Fruit fly (Drosophila melanogaster) whole organism, embryonic: ENCODE data around the gene St2.

Source experiments
- ATbp ChIP-seq: fragments of 200-800 bp; sonication (Bioruptor generic); optimal IDR thresholded peaks from 2 replicates; lab custom pipeline; 2017; ENCODE audit warnings: missing biosample characterization, mild to moderate bottlenecking, missing genetic modification characterization, missing genetic modification reagents
- Abd-B ChIP-seq: fragments of 200-800 bp; sonication (Bioruptor generic); optimal IDR thresholded peaks from 2 replicates; lab custom pipeline; 2018; ENCODE audit warnings: missing biosample characterization, mild to moderate bottlenecking, missing genetic modification characterization, moderate library complexity
- CG10979 ChIP-seq: fragments of 200-800 bp; sonication (Bioruptor generic); optimal IDR thresholded peaks from 2 replicates; lab custom pipeline; 2018; ENCODE audit warnings: missing biosample characterization, mild to moderate bottlenecking, missing genetic modification characterization, moderate library complexity
- CG11085 ChIP-seq: fragments of 200-800 bp; sonication (Bioruptor generic); IDR thresholded peaks from 2 replicates; pipeline ENCODE4 v1.3.6; 2022; ENCODE audit warnings: missing biosample characterization, missing genetic modification characterization
- CG11247 ChIP-seq: fragments of 200-800 bp; sonication (Bioruptor generic); IDR thresholded peaks from 2 replicates; pipeline ENCODE4 v1.3.6; 2022; ENCODE audit warnings: missing biosample characterization, missing genetic modification characterization
- CG11723 ChIP-seq: fragments of 200-800 bp; sonication (Bioruptor generic); optimal IDR thresholded peaks from 2 replicates; lab custom pipeline; 2017; ENCODE audit warnings: missing biosample characterization, mild to moderate bottlenecking, missing genetic modification characterization
- CG13296 ChIP-seq: fragments of 200-800 bp; sonication (Bioruptor generic); optimal IDR thresholded peaks from 3 replicates; lab custom pipeline; 2018; ENCODE audit warnings: missing biosample characterization, mild to moderate bottlenecking, missing genetic modification characterization
- CG13894 ChIP-seq: fragments of 200-800 bp; sonication (Bioruptor generic); optimal IDR thresholded peaks from 3 replicates; lab custom pipeline; 2018; ENCODE audit warnings: missing biosample characterization, mild to moderate bottlenecking, missing genetic modification characterization, moderate library complexity
- CG14667 ChIP-seq: fragments of 200-800 bp; sonication (Bioruptor generic); IDR thresholded peaks from 2 replicates; pipeline ENCODE4 v1.3.6; 2022; ENCODE audit warnings: missing biosample characterization, missing genetic modification characterization
- CG15011 ChIP-seq: fragments of 200-800 bp; sonication (Bioruptor generic); optimal IDR thresholded peaks from 3 replicates; lab custom pipeline; 2018; ENCODE audit warnings: missing biosample characterization, mild to moderate bottlenecking, missing genetic modification characterization
- CG1603 ChIP-seq: fragments of 200-800 bp; sonication (Bioruptor generic); optimal IDR thresholded peaks from 2 replicates; lab custom pipeline; 2019; ENCODE audit warnings: missing biosample characterization, mild to moderate bottlenecking, missing genetic modification characterization, moderate library complexity
- CG17359 ChIP-seq: fragments of 200-800 bp; sonication (Bioruptor generic); optimal IDR thresholded peaks from 3 replicates; lab custom pipeline; 2018; ENCODE audit warnings: missing biosample characterization, mild to moderate bottlenecking, missing genetic modification characterization, moderate library complexity
- CG2875 ChIP-seq: fragments of 200-800 bp; sonication (Bioruptor generic); optimal IDR thresholded peaks from 2 replicates; lab custom pipeline; 2017; ENCODE audit warnings: missing biosample characterization, mild to moderate bottlenecking, missing genetic modification characterization, missing genetic modification reagents
- CG32532 ChIP-seq: fragments of 200-800 bp; sonication (Bioruptor generic); IDR thresholded peaks from 2 replicates; pipeline ENCODE4 v1.3.6; 2022; ENCODE audit warnings: missing biosample characterization, missing genetic modification characterization
- CG6272 ChIP-seq: fragments of 200-800 bp; sonication (Bioruptor generic); IDR thresholded peaks from 2 replicates; pipeline ENCODE4 v1.3.6; 2022; ENCODE audit warnings: missing biosample characterization, missing genetic modification characterization
- CG7786 ChIP-seq: fragments of 200-800 bp; sonication (Bioruptor generic); optimal IDR thresholded peaks from 2 replicates; lab custom pipeline; 2016; ENCODE audit warnings: missing biosample characterization, missing genetic modification characterization
- CG8944 ChIP-seq: fragments of 200-800 bp; sonication (Bioruptor generic); optimal IDR thresholded peaks from 3 replicates; lab custom pipeline; 2016; ENCODE audit warnings: missing biosample characterization, missing genetic modification characterization
- D19B ChIP-seq: fragments of 200-800 bp; sonication (Bioruptor generic); optimal IDR thresholded peaks from 2 replicates; lab custom pipeline; 2017; ENCODE audit warnings: missing biosample characterization, mild to moderate bottlenecking, missing genetic modification characterization
- Dip2 ChIP-seq: fragments of 200-800 bp; sonication (Bioruptor generic); IDR thresholded peaks from 2 replicates; pipeline ENCODE4 v1.3.6; 2022; ENCODE audit warnings: missing biosample characterization, missing genetic modification characterization
- Doc3 ChIP-seq: fragments of 200-800 bp; sonication (Bioruptor generic); IDR thresholded peaks from 3 replicates; pipeline ENCODE4 v1.3.6; 2022; ENCODE audit warnings: missing biosample characterization, missing genetic modification characterization; ENCODE audit not compliant: partially characterized antibody
- Ets65A ChIP-seq: fragments of 200-800 bp; sonication (Bioruptor generic); peaks from one replicate; lab custom pipeline; 2016; ENCODE audit warnings: missing biosample characterization, missing genetic modification characterization
- Fer3 ChIP-seq: fragments of 200-800 bp; sonication (Bioruptor generic); optimal IDR thresholded peaks from 2 replicates; lab custom pipeline; 2018; ENCODE audit warnings: missing biosample characterization, mild to moderate bottlenecking, missing genetic modification characterization, moderate library complexity
- HHEX ChIP-seq: fragments of 200-800 bp; sonication (Bioruptor generic); optimal IDR thresholded peaks from 3 replicates; lab custom pipeline; 2017; ENCODE audit warnings: missing biosample characterization, mild to moderate bottlenecking, missing genetic modification characterization, missing genetic modification reagents
- HLH3B ChIP-seq: fragments of 200-800 bp; sonication (Bioruptor generic); IDR thresholded peaks from 2 replicates; pipeline ENCODE4 v1.3.6; 2022; ENCODE audit warnings: missing biosample characterization, missing genetic modification characterization
- HLH4C ChIP-seq: fragments of 200-800 bp; sonication (Bioruptor generic); IDR thresholded peaks from 3 replicates; pipeline ENCODE4 v1.3.6; 2022; ENCODE audit warnings: missing biosample characterization, missing genetic modification characterization; ENCODE audit not compliant: partially characterized antibody
- Hsf ChIP-seq: fragments of 200-800 bp; sonication (Bioruptor generic); optimal IDR thresholded peaks from 3 replicates; lab custom pipeline; 2016; ENCODE audit warnings: missing biosample characterization, missing genetic modification characterization
- Lpt ChIP-seq: fragments of >200 bp; optimal IDR thresholded peaks from 2 replicates; lab custom pipeline; 2018; ENCODE audit warnings: missing biosample characterization, missing genetic modification characterization
- NC2β ChIP-seq: fragments of 200-800 bp; sonication (Bioruptor generic); optimal IDR thresholded peaks from 2 replicates; lab custom pipeline; 2016; ENCODE audit warnings: missing biosample characterization, missing genetic modification characterization
- Nf-YC ChIP-seq: fragments of 200-800 bp; optimal IDR thresholded peaks from 3 replicates; lab custom pipeline; 2019; ENCODE audit warnings: missing biosample characterization, mild to moderate bottlenecking, missing genetic modification characterization, moderate library complexity
- Rfx ChIP-seq: fragments of 200-800 bp; sonication (Bioruptor generic); IDR thresholded peaks from 2 replicates; pipeline ENCODE4 v1.3.6; 2022; ENCODE audit warnings: missing biosample characterization, missing genetic modification characterization
- Sin3A ChIP-seq: fragments of >200 bp; optimal IDR thresholded peaks from 2 replicates; lab custom pipeline; 2018
- Sry-β ChIP-seq: fragments of 200-800 bp; sonication (Bioruptor generic); optimal IDR thresholded peaks from 2 replicates; lab custom pipeline; 2018; ENCODE audit warnings: missing biosample characterization, mild to moderate bottlenecking, missing genetic modification characterization, moderate library complexity
- TFAM ChIP-seq: fragments of 200-800 bp; sonication (Bioruptor generic); optimal IDR thresholded peaks from 2 replicates; lab custom pipeline; 2017; ENCODE audit warnings: missing biosample characterization, missing genetic modification characterization, inconsistent platforms
- Xbp1 ChIP-seq: fragments of 200-800 bp; sonication (Bioruptor generic); optimal IDR thresholded peaks from 3 replicates; lab custom pipeline; 2016; ENCODE audit warnings: missing biosample characterization, mild to moderate bottlenecking, missing genetic modification characterization
- aop ChIP-seq: fragments of 200-800 bp; sonication (Bioruptor generic); IDR thresholded peaks from 2 replicates; pipeline ENCODE4 v1.3.6; 2022; ENCODE audit warnings: missing biosample characterization, missing genetic modification characterization
- cas ChIP-seq: fragments of 200-800 bp; sonication (Bioruptor generic); IDR thresholded peaks from 2 replicates; pipeline ENCODE4 v1.3.6; 2022; ENCODE audit warnings: missing biosample characterization, missing genetic modification characterization
- chn ChIP-seq: fragments of 200-800 bp; sonication (Bioruptor generic); optimal IDR thresholded peaks from 2 replicates; lab custom pipeline; 2016; ENCODE audit warnings: missing biosample characterization, missing genetic modification characterization
- crol ChIP-seq: fragments of 200-800 bp; sonication (Bioruptor generic); IDR thresholded peaks from 2 replicates; pipeline ENCODE4 v1.3.6; 2022; ENCODE audit warnings: missing biosample characterization, missing genetic modification characterization
- disco-r ChIP-seq: fragments of 200-800 bp; sonication (Bioruptor generic); optimal IDR thresholded peaks from 2 replicates; lab custom pipeline; 2016; ENCODE audit warnings: missing biosample characterization, missing genetic modification characterization
- emc ChIP-seq: fragments of 200-800 bp; sonication (Bioruptor generic); optimal IDR thresholded peaks from 2 replicates; lab custom pipeline; 2016; ENCODE audit warnings: missing biosample characterization, missing genetic modification characterization
- gsb-n ChIP-seq: fragments of 200-800 bp; sonication (Bioruptor generic); optimal IDR thresholded peaks from 3 replicates; lab custom pipeline; 2018; ENCODE audit warnings: missing biosample characterization, mild to moderate bottlenecking, missing genetic modification characterization
- h ChIP-seq: fragments of >200 bp; optimal IDR thresholded peaks from 2 replicates; lab custom pipeline; 2017
- hb ChIP-seq: fragments of 200-800 bp; sonication (Bioruptor generic); IDR thresholded peaks from 3 replicates; pipeline ENCODE4 v1.3.6; 2022; ENCODE audit warnings: missing biosample characterization, missing genetic modification characterization; ENCODE audit not compliant: partially characterized antibody
- insv ChIP-seq, 2 experiments: fragments of 200-800 bp; sonication (Bioruptor generic); optimal IDR thresholded peaks; 3 replicates each; lab custom pipeline; 2016 to 2018; ENCODE audit warnings: missing biosample characterization in 2 of 2, missing genetic modification characterization in 2 of 2
- inv ChIP-seq: fragments of 200-800 bp; sonication (Bioruptor generic); IDR thresholded peaks from 2 replicates; pipeline ENCODE4 v1.3.6; 2022; ENCODE audit warnings: missing biosample characterization, missing genetic modification characterization; ENCODE audit not compliant: partially characterized antibody
- p53 ChIP-seq: fragments of 200-800 bp; sonication (Bioruptor generic); optimal IDR thresholded peaks from 2 replicates; lab custom pipeline; 2016; ENCODE audit warnings: missing biosample characterization, missing genetic modification characterization
- ranshi ChIP-seq: fragments of 200-800 bp; sonication (Bioruptor generic); IDR thresholded peaks from 2 replicates; pipeline ENCODE4 v1.3.6; 2022; ENCODE audit warnings: missing biosample characterization, missing genetic modification characterization
- run ChIP-seq: fragments of 200-800 bp; sonication (Bioruptor generic); optimal IDR thresholded peaks from 3 replicates; lab custom pipeline; 2018; ENCODE audit warnings: missing biosample characterization, mild to moderate bottlenecking, missing genetic modification characterization
- sim ChIP-seq: fragments of 200-800 bp; sonication (Bioruptor generic); IDR thresholded peaks from 2 replicates; pipeline ENCODE4 v1.3.6; 2022; ENCODE audit warnings: missing biosample characterization, missing genetic modification characterization
- slp2 ChIP-seq: fragments of 200-800 bp; sonication (Bioruptor generic); optimal IDR thresholded peaks from 2 replicates; lab custom pipeline; 2016; ENCODE audit warnings: missing biosample characterization, missing genetic modification characterization
- sr ChIP-seq: fragments of 200-800 bp; sonication (Bioruptor generic); IDR thresholded peaks from 3 replicates; pipeline ENCODE4 v1.3.6; 2022; ENCODE audit warnings: missing biosample characterization, missing genetic modification characterization
- twi ChIP-seq: fragments of 200-800 bp; optimal IDR thresholded peaks from 2 replicates; lab custom pipeline; 2019; ENCODE audit warnings: missing biosample characterization, mild to moderate bottlenecking, missing genetic modification characterization, moderate library complexity
- usp ChIP-seq: fragments of >200 bp; optimal IDR thresholded peaks from 2 replicates; lab custom pipeline; 2017; ENCODE audit warnings: missing biosample characterization, missing genetic modification characterization
- zfh1 ChIP-seq: fragments of 200-800 bp; sonication (Bioruptor generic); IDR thresholded peaks from 3 replicates; pipeline ENCODE4 v1.3.6; 2022; ENCODE audit warnings: missing biosample characterization, missing genetic modification characterization

Gene St2

dm6 chr3R:9215551-9215950 is 36.1 kb upstream of the St2 start (continued):
- no peak for TF ChIP-seq Sry-β (GFP tag; lab: Kevin White, UChicago)
- peak; percentile 0 for TF ChIP-seq twi (tag; lab: Kevin White, UChicago)
- no peak for TF ChIP-seq inv (GFP tag; lab: Robert Waterston, UW)
- TF ChIP-seq insv (GFP tag; optimal IDR thresholded peaks at IDR 0.05; lab: Kevin White, UChicago), result no peak
- peak; percentile 18 for TF ChIP-seq CG1603 (tag; lab: Kevin White, UChicago)
- no peak for TF ChIP-seq Dip2 (GFP tag; lab: Robert Waterston, UW)
- no peak for TF ChIP-seq p53 (GFP tag; lab: Kevin White, UChicago)
- TF ChIP-seq ranshi (GFP tag; lab: Robert Waterston, UW), result no peak
- TF ChIP-seq Fer3 (tag; lab: Kevin White, UChicago), result no peak
- no peak for TF ChIP-seq Doc3 (GFP tag; lab: Robert Waterston, UW)
- no peak for TF ChIP-seq usp
- no peak for TF ChIP-seq HLH4C
- TF ChIP-seq CG8944, result no peak
- TF ChIP-seq chn (GFP tag; lab: Kevin White, UChicago), result no peak
- TF ChIP-seq CG13894 (tag; lab: Kevin White, UChicago), result no peak
- peak; percentile 24 for TF ChIP-seq CG2875
- no peak for TF ChIP-seq CG6272 (GFP tag; lab: Robert Waterston, UW)
- no peak for TF ChIP-seq cas (GFP tag; lab: Robert Waterston, UW)
- peak; percentile 2 for TF ChIP-seq CG10979 (tag; lab: Kevin White, UChicago)
- no peak for TF ChIP-seq CG14667 (GFP tag; lab: Robert Waterston, UW)
- no peak for TF ChIP-seq slp2
- TF ChIP-seq hb (GFP tag; lab: Robert Waterston, UW), result no peak
- no peak for TF ChIP-seq D19B (GFP tag; lab: Kevin White, UChicago)
- TF ChIP-seq HLH3B (GFP tag; lab: Robert Waterston, UW), result no peak
- TF ChIP-seq sim, result no peak
- TF ChIP-seq CG15011 (GFP tag; lab: Kevin White, UChicago), result no peak
- no peak for TF ChIP-seq Lpt (GFP tag; lab: Kevin White, UChicago)
- TF ChIP-seq CG11085 (GFP tag; lab: Robert Waterston, UW), result no peak
- TF ChIP-seq CG7786 (GFP tag; lab: Kevin White, UChicago), result no peak
- no peak for TF ChIP-seq zfh1
- no peak for TF ChIP-seq CG13296 (GFP tag; lab: Kevin White, UChicago)
- no peak for TF ChIP-seq Ets65A (GFP tag; lab: Kevin White, UChicago)
- TF ChIP-seq Hsf (GFP tag; lab: Kevin White, UChicago), result no peak
- no peak for TF ChIP-seq NC2β (GFP tag; lab: Kevin White, UChicago)
- TF ChIP-seq emc (GFP tag; lab: Kevin White, UChicago), result no peak
- no peak for TF ChIP-seq sr (GFP tag; lab: Robert Waterston, UW)
- no peak for TF ChIP-seq aop
- TF ChIP-seq HHEX (GFP tag; lab: Kevin White, UChicago), result no peak
- no peak for TF ChIP-seq ATbp (GFP tag; lab: Kevin White, UChicago)
- TF ChIP-seq Abd-B (GFP tag; lab: Kevin White, UChicago), result no peak
- no peak for TF ChIP-seq run (tag; lab: Kevin White, UChicago)
- no peak for TF ChIP-seq CG11247 (GFP tag; lab: Robert Waterston, UW)
- TF ChIP-seq gsb-n (tag; lab: Kevin White, UChicago), result peak; percentile 83
- TF ChIP-seq CG17359 (tag; lab: Kevin White, UChicago), result no peak
- no peak for TF ChIP-seq h
- TF ChIP-seq disco-r, result no peak
- TF ChIP-seq Xbp1 (GFP tag; lab: Kevin White, UChicago), result no peak
- TF ChIP-seq Sin3A, result no peak
- no peak for TF ChIP-seq TFAM (GFP tag; lab: Kevin White, UChicago)
- TF ChIP-seq Rfx (GFP tag; lab: Robert Waterston, UW), result no peak
- peak; percentile 66 for TF ChIP-seq crol (GFP tag; lab: Robert Waterston, UW)
- no peak for TF ChIP-seq Nf-YC
- TF ChIP-seq CG32532, result no peak
- TF ChIP-seq CG11723 (GFP tag; lab: Kevin White, UChicago), result no peak
